Worm (Caenorhabditis elegans) whole organism, mixed stage, embryonic: ENCODE results near the gene F31F7.2.
A peak's percentile ranks its signal among the peaks of the same experiment; 100 is the strongest.

Experiments
- M03D4.4 ChIP-seq: sonication (generic microtip); optimal IDR thresholded peaks from 2 replicates; lab custom pipeline; 2017; ENCODE audit warnings: mild to moderate bottlenecking, missing genetic modification characterization, missing compliant biosample characterization
- bed-3 ChIP-seq: fragments of 200-800 bp; sonication (Bioruptor generic); optimal IDR thresholded peaks from 3 replicates; lab custom pipeline; 2018; ENCODE audit warnings: mild to moderate bottlenecking, missing genetic modification characterization, moderate library complexity, missing compliant biosample characterization
- blmp-1 ChIP-seq: fragments of 150-350 bp; optimal IDR thresholded peaks from 2 replicates; lab custom pipeline; 2014; ENCODE audit warnings: missing biosample characterization, missing genetic modification characterization
- ceh-39 ChIP-seq: fragments of 150-350 bp; optimal IDR thresholded peaks from 2 replicates; lab custom pipeline; 2014; ENCODE audit warnings: missing biosample characterization, missing genetic modification characterization
- ceh-43 ChIP-seq: fragments of 200-800 bp; sonication (Bioruptor generic); optimal IDR thresholded peaks from 2 replicates; lab custom pipeline; 2018; ENCODE audit warnings: mild to moderate bottlenecking, missing genetic modification characterization, moderate library complexity, missing compliant biosample characterization
- ceh-83 ChIP-seq: fragments of 200-800 bp; sonication (Bioruptor generic); optimal IDR thresholded peaks from 2 replicates; lab custom pipeline; 2018; ENCODE audit warnings: mild to moderate bottlenecking, missing genetic modification characterization, missing compliant biosample characterization
- ces-1 ChIP-seq: fragments of 150-350 bp; optimal IDR thresholded peaks from 2 replicates; lab custom pipeline; 2014; ENCODE audit warnings: missing biosample characterization, missing genetic modification reagents, missing genetic modification characterization
- cnd-1 ChIP-seq: fragments of 200-800 bp; sonication (Bioruptor generic); optimal IDR thresholded peaks from 2 replicates; lab custom pipeline; 2018; ENCODE audit warnings: mild to moderate bottlenecking, missing genetic modification characterization, missing compliant biosample characterization
- drap-1 ChIP-seq: fragments of 200-800 bp; sonication (Bioruptor generic); optimal IDR thresholded peaks from 3 replicates; lab custom pipeline; 2018; ENCODE audit warnings: mild to moderate bottlenecking, missing genetic modification characterization, missing compliant biosample characterization
- elt-1 ChIP-seq: sonication (generic microtip); optimal IDR thresholded peaks from 2 replicates; lab custom pipeline; 2017; ENCODE audit warnings: missing genetic modification characterization, mild to moderate bottlenecking, missing compliant biosample characterization, antibody characterized with exemption, moderate library complexity, borderline replicate concordance; ENCODE audit not compliant: insufficient read depth
- elt-3 ChIP-seq: fragments of 150-350 bp; optimal IDR thresholded peaks from 2 replicates; lab custom pipeline; 2014; ENCODE audit warnings: missing biosample characterization, missing genetic modification characterization
- flh-1 ChIP-seq: fragments of 200-800 bp; sonication (Bioruptor generic); optimal IDR thresholded peaks from 2 replicates; lab custom pipeline; 2018; ENCODE audit warnings: mild to moderate bottlenecking, missing genetic modification characterization, moderate library complexity, missing compliant biosample characterization
- ham-2 ChIP-seq: fragments of 200-800 bp; sonication (Bioruptor generic); optimal IDR thresholded peaks from 2 replicates; lab custom pipeline; 2018; ENCODE audit warnings: mild to moderate bottlenecking, missing genetic modification characterization, missing compliant biosample characterization
- hlh-1 ChIP-seq: fragments of 150-350 bp; optimal IDR thresholded peaks from 2 replicates; lab custom pipeline; 2014; ENCODE audit warnings: missing biosample characterization, missing genetic modification reagents, missing genetic modification characterization
- lin-13 ChIP-seq: fragments of 150-350 bp; optimal IDR thresholded peaks from 2 replicates; lab custom pipeline; 2014; ENCODE audit warnings: missing biosample characterization, missing genetic modification characterization
- lin-32 ChIP-seq: fragments of 200-800 bp; sonication (Bioruptor generic); optimal IDR thresholded peaks from 2 replicates; lab custom pipeline; 2018; ENCODE audit warnings: mild to moderate bottlenecking, missing genetic modification characterization, missing compliant biosample characterization
- lsy-2 ChIP-seq: fragments of 150-350 bp; optimal IDR thresholded peaks from 2 replicates; lab custom pipeline; 2014; ENCODE audit warnings: missing biosample characterization, missing genetic modification characterization
- mab-5 ChIP-seq: fragments of 150-350 bp; optimal IDR thresholded peaks from 2 replicates; lab custom pipeline; 2014; ENCODE audit warnings: missing biosample characterization, missing genetic modification characterization
- mep-1 ChIP-seq: fragments of 150-350 bp; optimal IDR thresholded peaks from 2 replicates; lab custom pipeline; 2017; ENCODE audit warnings: missing biosample characterization, missing genetic modification reagents, missing genetic modification characterization, inconsistent platforms
- mls-2 ChIP-seq: sonication (generic microtip); optimal IDR thresholded peaks from 2 replicates; lab custom pipeline; 2016; ENCODE audit warnings: mild to moderate bottlenecking, missing genetic modification characterization, moderate library complexity, missing compliant biosample characterization
- nhr-12 ChIP-seq: fragments of 150-350 bp; optimal IDR thresholded peaks from 2 replicates; lab custom pipeline; 2014; ENCODE audit warnings: missing biosample characterization, missing genetic modification characterization
- nhr-2 ChIP-seq: fragments of 150-350 bp; optimal IDR thresholded peaks from 2 replicates; lab custom pipeline; 2014; ENCODE audit warnings: missing biosample characterization, missing genetic modification characterization
- nhr-237 ChIP-seq: fragments of 150-350 bp; optimal IDR thresholded peaks from 2 replicates; lab custom pipeline; 2014; ENCODE audit warnings: missing biosample characterization, missing genetic modification characterization
- nhr-28 ChIP-seq: fragments of 150-350 bp; optimal IDR thresholded peaks from 2 replicates; lab custom pipeline; 2014; ENCODE audit warnings: missing biosample characterization, missing genetic modification characterization
- nhr-76 ChIP-seq: sonication (generic microtip); optimal IDR thresholded peaks from 2 replicates; lab custom pipeline; 2017; ENCODE audit warnings: missing biosample characterization, missing genetic modification characterization
- pha-4 ChIP-seq: fragments of 150-350 bp; optimal IDR thresholded peaks from 2 replicates; lab custom pipeline; 2018; ENCODE audit warnings: missing biosample characterization, missing genetic modification reagents, missing genetic modification characterization
- sem-2 ChIP-seq: fragments of 200-800 bp; sonication (Bioruptor generic); optimal IDR thresholded peaks from 2 replicates; lab custom pipeline; 2018; ENCODE audit warnings: mild to moderate bottlenecking, missing genetic modification characterization, missing compliant biosample characterization
- snpc-4 ChIP-seq: fragments of 150-350 bp; optimal IDR thresholded peaks from 2 replicates; lab custom pipeline; 2014; ENCODE audit warnings: missing biosample characterization, missing genetic modification characterization
- sptf-1 ChIP-seq: sonication (generic microtip); optimal IDR thresholded peaks from 2 replicates; lab custom pipeline; 2017; ENCODE audit warnings: mild to moderate bottlenecking, missing genetic modification characterization, moderate library complexity, missing compliant biosample characterization
- tbx-8 ChIP-seq: fragments of 200-800 bp; sonication (Bioruptor generic); optimal IDR thresholded peaks from 2 replicates; lab custom pipeline; 2018; ENCODE audit warnings: mild to moderate bottlenecking, missing genetic modification characterization, moderate library complexity, missing compliant biosample characterization
- unc-120 ChIP-seq: sonication (generic microtip); optimal IDR thresholded peaks from 2 replicates; lab custom pipeline; 2017; ENCODE audit warnings: missing genetic modification characterization, missing compliant biosample characterization; ENCODE audit not compliant: poor library complexity, severe bottlenecking
- unc-39 ChIP-seq: fragments of 150-350 bp; optimal IDR thresholded peaks from 2 replicates; lab custom pipeline; 2014; ENCODE audit warnings: missing biosample characterization, missing genetic modification characterization
- unc-62 ChIP-seq: fragments of 150-350 bp; optimal IDR thresholded peaks from 2 replicates; lab custom pipeline; 2014; ENCODE audit warnings: missing biosample characterization, missing genetic modification reagents, missing genetic modification characterization
- zip-8 ChIP-seq: fragments of 150-350 bp; optimal IDR thresholded peaks from 2 replicates; lab custom pipeline; 2014; ENCODE audit warnings: missing biosample characterization, missing genetic modification characterization
- ztf-11 ChIP-seq: fragments of 150-350 bp; optimal IDR thresholded peaks from 2 replicates; lab custom pipeline; 2014; ENCODE audit warnings: missing biosample characterization, missing genetic modification characterization

F31F7.2 gene

ce11 chrV:6224019-6224335, 46.7 kb upstream of the F31F7.2 start:
- TF ChIP-seq flh-1 (GFP tag; lab: Kevin White, UChicago) (no peak), bed-3 (GFP tag; lab: Kevin White, UChicago) (no peak), M03D4.4 (tag; lab: Kevin White, UChicago) (no peak)

ce11 chrV:6224494-6224959, 46.1 kb upstream of the F31F7.2 start:
- TF ChIP-seq nhr-12 (no peak), ceh-83 (GFP tag; lab: Kevin White, UChicago) (no peak), elt-1 (tag; lab: Kevin White, UChicago) (peak; percentile 57), mep-1 (tag; lab: Kevin White, UChicago) (peak; percentile 69), cnd-1 (tag; lab: Kevin White, UChicago) (no peak), blmp-1 (no peak), hlh-1 (tag; lab: Kevin White, UChicago) (peak; percentile 67), unc-39 (tag; lab: Kevin White, UChicago) (no peak), sem-2 (GFP tag; lab: Kevin White, UChicago) (no peak), ces-1 (GFP tag; lab: Kevin White, UChicago) (peak; percentile 85), unc-62 (GFP tag; lab: Kevin White, UChicago) (peak; percentile 84), ham-2 (GFP tag; lab: Kevin White, UChicago) (no peak), lin-13 (tag; lab: Kevin White, UChicago) (no peak), nhr-28 (tag; lab: Kevin White, UChicago) (no peak), elt-3 (tag; lab: Kevin White, UChicago) (peak; percentile 0), unc-120 (peak; percentile 83), zip-8 (tag; lab: Kevin White, UChicago) (no peak), drap-1 (GFP tag; lab: Kevin White, UChicago) (peak; percentile 22), snpc-4 (tag; lab: Kevin White, UChicago) (no peak), lsy-2 (tag; lab: Kevin White, UChicago) (peak; percentile 44), flh-1 (GFP tag; lab: Kevin White, UChicago) (no peak), mab-5 (no peak), nhr-237 (tag; lab: Kevin White, UChicago) (peak; percentile 51), nhr-76 (no peak), bed-3 (GFP tag; lab: Kevin White, UChicago) (no peak), ceh-43 (no peak), M03D4.4 (tag; lab: Kevin White, UChicago) (no peak), ceh-39 (no peak), pha-4 (tag; lab: Kevin White, UChicago) (no peak), tbx-8 (GFP tag; lab: Kevin White, UChicago) (no peak), nhr-2 (tag; lab: Kevin White, UChicago) (no peak), ztf-11 (tag; lab: Kevin White, UChicago) (peak; percentile 47), mls-2 (tag; lab: Kevin White, UChicago) (no peak), sptf-1 (tag; lab: Kevin White, UChicago) (no peak), lin-32 (GFP tag; lab: Kevin White, UChicago) (no peak)

- TF ChIP-seq nhr-76: no peak
- TF ChIP-seq zip-8 (tag; lab: Kevin White, UChicago): no peak
- TF ChIP-seq sem-2 (GFP tag; lab: Kevin White, UChicago): no peak
- TF ChIP-seq pha-4 (tag; lab: Kevin White, UChicago): no peak
- no peak for TF ChIP-seq bed-3 (GFP tag; lab: Kevin White, UChicago)
- no peak for TF ChIP-seq ceh-39
- no peak for TF ChIP-seq nhr-237 (tag; lab: Kevin White, UChicago)
- no peak for TF ChIP-seq mep-1 (tag; lab: Kevin White, UChicago)
- TF ChIP-seq nhr-12: no peak
- TF ChIP-seq drap-1 (GFP tag; lab: Kevin White, UChicago): no peak
- no peak for TF ChIP-seq unc-39 (tag; lab: Kevin White, UChicago)
- TF ChIP-seq nhr-2 (tag; lab: Kevin White, UChicago): no peak
- no peak for TF ChIP-seq unc-120
- TF ChIP-seq tbx-8 (GFP tag; lab: Kevin White, UChicago): no peak
- TF ChIP-seq, all 35 proteins: peak for 0
Measured at ce11 chrV:6224984-6225617, 45.6 kb upstream of the F31F7.2 start.
